Fruit fly (Drosophila melanogaster): ENCODE results near the gene Nin.

- TF ChIP-seq CG7045 (GFP tag; optimal IDR thresholded peaks at IDR 0.05) (no peak), Hr96 (GFP tag; optimal IDR thresholded peaks at IDR 0.05) (no peak), CG5204 (GFP tag; optimal IDR thresholded peaks at IDR 0.05) (no peak)
Observed at dm6 chr2L:5263343-5264051, 14.9 kb downstream of the Nin start, which contains the start of gene Cyp4ac1.
